Worm (Caenorhabditis elegans): ENCODE measurements around the gene best-1.

The best-1 gene

DNA sequence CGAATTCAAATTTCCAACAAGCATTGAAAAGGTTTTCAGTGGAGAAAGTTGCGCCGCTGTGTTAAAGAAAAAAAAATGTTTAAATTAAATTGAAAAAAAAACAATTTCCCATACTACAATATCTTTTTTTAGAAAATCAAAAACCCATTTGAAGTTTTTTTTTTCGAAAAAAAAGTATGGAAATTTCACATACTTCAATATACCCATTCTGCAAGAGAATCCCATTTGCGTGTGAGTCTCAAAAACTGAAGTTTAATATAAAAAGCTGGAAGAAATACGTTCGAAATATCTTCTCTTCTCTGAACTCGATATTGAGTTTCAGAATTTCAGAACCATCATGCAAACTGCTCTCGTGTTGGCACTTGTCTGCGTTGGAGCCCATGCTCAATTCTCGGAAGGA, 39.4 kb downstream of the best-1 start, which contains the start of gene scl-7:
Gene scl-7, plus strand, starts transcription at position 301 of the 400 bp plus-strand sequence.
- TF ChIP-seq pha-4 (tag; optimal IDR thresholded peaks at IDR 0.05) (no peak), nhr-12 (tag; optimal IDR thresholded peaks at IDR 0.05) (no peak), lin-32 (GFP tag; optimal IDR thresholded peaks at IDR 0.05) (no peak), ztf-11 (tag; optimal IDR thresholded peaks at IDR 0.05) (no peak), nhr-237 (tag; optimal IDR thresholded peaks at IDR 0.05) (no peak)

ce11 chrIV:13068451-13068850, 41.1 kb downstream of the best-1 start, which contains the start of gene scl-6:
scl-6 (plus strand) TSS chrIV:13068751.
- TF ChIP-seq elt-1 (tag; optimal IDR thresholded peaks at IDR 0.05; ENCODE audit: borderline replicate concordance, insufficient read depth) (no peak), ceh-39 (tag; optimal IDR thresholded peaks at IDR 0.05) (no peak), mep-1 (tag; optimal IDR thresholded peaks at IDR 0.05) (no peak), bed-3 (GFP tag; optimal IDR thresholded peaks at IDR 0.05) (no peak), blmp-1 (tag; optimal IDR thresholded peaks at IDR 0.05) (no peak), hlh-1 (tag; optimal IDR thresholded peaks at IDR 0.05) (no peak), mab-5 (tag; optimal IDR thresholded peaks at IDR 0.05) (no peak), ztf-11 (tag; optimal IDR thresholded peaks at IDR 0.05) (no peak), unc-62 (GFP tag; optimal IDR thresholded peaks at IDR 0.05) (no peak), M03D4.4 (tag; optimal IDR thresholded peaks at IDR 0.05) (no peak), nhr-237 (tag; optimal IDR thresholded peaks at IDR 0.05) (no peak)

DNA sequence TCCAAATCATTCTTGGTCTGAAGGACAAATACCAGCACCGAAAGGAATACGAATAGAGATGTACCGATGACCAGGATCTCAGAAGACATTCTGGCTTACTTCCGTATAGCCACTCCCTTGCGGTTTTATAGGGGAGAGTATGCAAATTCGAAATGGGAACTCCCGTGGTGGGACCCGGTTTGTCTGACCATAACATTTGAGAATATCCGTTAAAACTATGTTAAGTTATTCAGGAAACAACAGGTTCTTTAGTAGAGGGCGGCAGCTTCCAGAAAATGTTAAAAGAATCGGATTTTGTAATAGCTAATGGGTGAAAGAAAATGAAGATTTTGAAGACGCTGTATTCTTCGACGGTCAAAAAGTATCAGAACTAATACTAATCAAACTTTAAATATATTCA, 42.4 kb downstream of the best-1 start, which contains the start of gene col-131:
Gene col-131, minus strand, starts transcription at position 101 of the 400 bp plus-strand sequence.
- TF ChIP-seq bed-3 (GFP tag; optimal IDR thresholded peaks at IDR 0.05) (no peak), mep-1 (tag; optimal IDR thresholded peaks at IDR 0.05) (no peak), nhr-76 (tag; optimal IDR thresholded peaks at IDR 0.05) (no peak), elt-1 (tag; optimal IDR thresholded peaks at IDR 0.05; ENCODE audit: borderline replicate concordance, insufficient read depth) (no peak), elt-3 (tag; optimal IDR thresholded peaks at IDR 0.05) (no peak), cnd-1 (tag; optimal IDR thresholded peaks at IDR 0.05) (no peak), ceh-39 (tag; optimal IDR thresholded peaks at IDR 0.05) (no peak), ztf-11 (tag; optimal IDR thresholded peaks at IDR 0.05) (no peak), blmp-1 (tag; optimal IDR thresholded peaks at IDR 0.05) (no peak), hlh-1 (tag; optimal IDR thresholded peaks at IDR 0.05) (no peak), sptf-1 (tag; optimal IDR thresholded peaks at IDR 0.05) (no peak), lin-13 (tag; optimal IDR thresholded peaks at IDR 0.05) (no peak), snpc-4 (tag; optimal IDR thresholded peaks at IDR 0.05) (no peak), unc-62 (GFP tag; optimal IDR thresholded peaks at IDR 0.05) (no peak), unc-120 (tag; optimal IDR thresholded peaks at IDR 0.05; ENCODE audit: poor library complexity, severe bottlenecking) (no peak), drap-1 (GFP tag; optimal IDR thresholded peaks at IDR 0.05) (no peak), nhr-2 (tag; optimal IDR thresholded peaks at IDR 0.05) (no peak)

ce11 chrIV:13066044-13066443, 43.5 kb downstream of the best-1 start:
- no peak for TF ChIP-seq snpc-4 (tag; optimal IDR thresholded peaks at IDR 0.05)
- TF ChIP-seq hlh-1 (tag; optimal IDR thresholded peaks at IDR 0.05) = no peak
- TF ChIP-seq unc-39 (tag; optimal IDR thresholded peaks at IDR 0.05) = no peak

ce11 chrIV:13063714-13064113, 45.9 kb downstream of the best-1 start, which contains the start of gene scl-5:
scl-5 (plus strand) TSS chrIV:13064014.
- no peak for TF ChIP-seq ceh-83 (GFP tag; optimal IDR thresholded peaks at IDR 0.05)
- no peak for TF ChIP-seq cnd-1 (tag; optimal IDR thresholded peaks at IDR 0.05)
- TF ChIP-seq hlh-1 (tag; optimal IDR thresholded peaks at IDR 0.05) = no peak
- no peak for TF ChIP-seq mab-5 (tag; optimal IDR thresholded peaks at IDR 0.05)
- no peak for TF ChIP-seq tbx-8 (GFP tag; optimal IDR thresholded peaks at IDR 0.05)
- no peak for TF ChIP-seq lin-32 (GFP tag; optimal IDR thresholded peaks at IDR 0.05)
- TF ChIP-seq ztf-11 (tag; optimal IDR thresholded peaks at IDR 0.05) = no peak
- no peak for TF ChIP-seq ceh-43 (GFP tag; optimal IDR thresholded peaks at IDR 0.05)
- TF ChIP-seq nhr-28 (tag; optimal IDR thresholded peaks at IDR 0.05) = no peak
- TF ChIP-seq M03D4.4 (tag; optimal IDR thresholded peaks at IDR 0.05) = no peak
- no peak for TF ChIP-seq lin-13 (tag; optimal IDR thresholded peaks at IDR 0.05)
- no peak for TF ChIP-seq elt-3 (tag; optimal IDR thresholded peaks at IDR 0.05)
- no peak for TF ChIP-seq mls-2 (tag; optimal IDR thresholded peaks at IDR 0.05)
- no peak for TF ChIP-seq nhr-76 (tag; optimal IDR thresholded peaks at IDR 0.05)
- no peak for TF ChIP-seq unc-39 (tag; optimal IDR thresholded peaks at IDR 0.05)

ce11 chrIV:13059284-13059683, 50.3 kb downstream of the best-1 start, which contains the start of gene scl-3:
scl-3 (plus strand) TSS chrIV:13059584.
- TF ChIP-seq hlh-1 (tag; optimal IDR thresholded peaks at IDR 0.05) = no peak
- no peak for TF ChIP-seq flh-1 (GFP tag; optimal IDR thresholded peaks at IDR 0.05)
- no peak for TF ChIP-seq mab-5 (tag; optimal IDR thresholded peaks at IDR 0.05)
- no peak for TF ChIP-seq mls-2 (tag; optimal IDR thresholded peaks at IDR 0.05)
- no peak for TF ChIP-seq tbx-8 (GFP tag; optimal IDR thresholded peaks at IDR 0.05)
- no peak for TF ChIP-seq blmp-1 (tag; optimal IDR thresholded peaks at IDR 0.05)

Data from whole organism, mixed stage, embryonic.